Worm (Caenorhabditis elegans): ENCODE results near the gene clec-55.

clec-55 gene

DNA sequence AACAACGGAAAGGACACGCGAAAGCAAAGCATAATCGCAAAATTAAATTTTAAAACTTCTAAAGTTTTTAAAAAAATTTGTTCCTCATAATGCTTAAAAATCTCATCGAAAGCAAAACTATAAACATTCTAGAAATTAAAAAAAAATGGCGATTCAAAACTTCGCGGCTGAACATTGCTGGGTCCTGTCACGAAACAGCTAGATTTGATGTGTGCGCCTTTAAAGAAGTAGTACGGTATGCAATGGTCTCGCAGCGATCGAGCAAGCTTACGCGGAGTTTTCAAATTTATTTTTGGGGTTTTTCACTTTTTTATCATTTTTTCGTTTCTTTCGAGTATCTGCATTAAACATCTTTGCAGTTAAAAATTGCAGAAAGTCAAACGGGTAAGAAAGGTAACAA lies 22.0 kb upstream of the clec-55 start, which contains the start of gene coh-3:
TSS of gene coh-3 (plus strand) at position 353 of the 400 bp plus-strand sequence.
- TF ChIP-seq F10B5.3 (tag; optimal IDR thresholded peaks at IDR 0.05) (no peak), snpc-1.2 (GFP tag; IDR thresholded peaks at IDR 0.05) (peak; percentile 75; the same call in 1 of the 2 replicates), F49E8.2 (tag; optimal IDR thresholded peaks at IDR 0.05; ENCODE audit: borderline replicate concordance) (peak; percentile 85), ceh-44 (GFP tag; IDR thresholded peaks at IDR 0.05) (no peak), arid-1 (GFP tag; conservative IDR thresholded peaks at IDR 0.05) (peak; percentile 51; the same call in 1 of the 2 replicates), hif-1 (tag; optimal IDR thresholded peaks at IDR 0.05) (no peak), lin-38 (GFP tag; IDR thresholded peaks at IDR 0.05) (peak; percentile 52), mxl-2 (GFP tag; conservative IDR thresholded peaks at IDR 0.05) (no peak), duxl-1 (tag; optimal IDR thresholded peaks at IDR 0.05; ENCODE audit: poor library complexity) (no peak), unc-130 (GFP tag; optimal IDR thresholded peaks at IDR 0.05) (peak; percentile 74), Y48G9A.11 (GFP tag; IDR thresholded peaks at IDR 0.05) (peak; percentile 62; the same call in 1 of the 2 replicates), mes-2 (tag; optimal IDR thresholded peaks at IDR 0.05; ENCODE audit: poor library complexity, severe bottlenecking) (peak; percentile 10)

DNA sequence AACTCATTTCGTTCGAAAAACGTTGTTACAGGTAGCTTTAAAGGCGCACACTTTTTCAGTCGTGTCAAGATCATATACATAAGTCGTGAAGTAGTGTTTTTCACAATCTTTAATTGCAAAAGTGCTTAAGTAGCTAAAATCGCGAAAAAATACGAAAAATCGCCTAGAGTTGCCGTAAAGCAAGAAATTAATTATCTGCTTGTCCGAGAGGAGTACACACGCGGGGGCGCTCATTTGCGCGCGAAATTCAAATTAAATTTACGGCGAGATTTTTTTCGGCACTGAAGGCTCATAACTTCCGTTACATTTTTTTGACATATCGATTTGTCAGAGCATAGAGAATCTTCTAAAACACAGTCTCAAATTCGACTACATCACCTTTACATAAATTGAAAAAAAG lies 19.0 kb upstream of the clec-55 start:
- TF ChIP-seq madf-9 (GFP tag; conservative IDR thresholded peaks at IDR 0.05) (no peak), nhr-76 (tag; optimal IDR thresholded peaks at IDR 0.05) (no peak), set-16 (GFP tag; IDR thresholded peaks at IDR 0.05) (no peak), nhr-237 (tag; optimal IDR thresholded peaks at IDR 0.05) (no peak), daf-16 (GFP tag; optimal IDR thresholded peaks at IDR 0.05) (no peak), daf-16 (tag; optimal IDR thresholded peaks at IDR 0.05) (no peak), dpl-1 (GFP tag; optimal IDR thresholded peaks at IDR 0.05) (no peak), ztf-11 (tag; optimal IDR thresholded peaks at IDR 0.05) (no peak), lin-15B (tag; optimal IDR thresholded peaks at IDR 0.05) (no peak), zip-11 (GFP tag; IDR thresholded peaks at IDR 0.05) (no peak), ces-1 (GFP tag; optimal IDR thresholded peaks at IDR 0.05) (no peak), lin-29 (GFP tag; IDR thresholded peaks at IDR 0.05) (no peak), nhr-28 (tag; optimal IDR thresholded peaks at IDR 0.05) (no peak), Y105C5A.15 (GFP tag; IDR thresholded peaks at IDR 0.05) (no peak), F37D6.2 (tag; optimal IDR thresholded peaks at IDR 0.05) (no peak), lir-3 (tag; optimal IDR thresholded peaks at IDR 0.05) (no peak)

DNA sequence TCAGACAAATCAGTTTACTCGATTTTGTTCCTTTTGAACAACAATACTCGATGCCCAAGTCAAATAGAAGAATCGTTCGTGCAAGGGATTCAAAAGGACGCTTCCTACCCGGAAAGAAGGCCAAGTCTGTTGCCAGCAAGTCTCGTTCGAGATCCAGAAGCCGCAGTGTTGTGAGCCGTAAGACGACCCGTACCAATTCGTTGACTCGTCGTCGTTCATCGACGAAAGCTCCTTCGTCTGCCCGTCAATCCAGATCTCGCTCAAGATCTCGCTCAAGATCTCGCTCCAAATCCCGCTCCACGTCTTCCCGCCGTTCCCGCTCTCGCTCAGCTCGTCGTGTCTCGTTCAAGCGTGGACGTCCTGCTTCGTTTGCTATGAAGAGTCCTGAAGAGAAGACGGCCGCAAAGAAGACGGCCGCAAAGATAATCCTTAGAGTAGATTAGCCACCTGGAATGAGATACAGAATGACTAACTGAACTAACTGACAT lies 18.4 kb upstream of the clec-55 start, which contains the start of gene F08H9.2:
TSS of gene F08H9.2 (plus strand) at position 51 of the 488 bp plus-strand sequence.
- TF ChIP-seq duxl-1 (tag; optimal IDR thresholded peaks at IDR 0.05; ENCODE audit: poor library complexity) (no peak), unc-62 (GFP tag; optimal IDR thresholded peaks at IDR 0.05 in 1 of 2) (peak in 1 of 2 experiments; percentile 56), unc-62 (tag; optimal IDR thresholded peaks at IDR 0.05) (no peak), set-16 (GFP tag; IDR thresholded peaks at IDR 0.05) (peak; percentile 72)

DNA sequence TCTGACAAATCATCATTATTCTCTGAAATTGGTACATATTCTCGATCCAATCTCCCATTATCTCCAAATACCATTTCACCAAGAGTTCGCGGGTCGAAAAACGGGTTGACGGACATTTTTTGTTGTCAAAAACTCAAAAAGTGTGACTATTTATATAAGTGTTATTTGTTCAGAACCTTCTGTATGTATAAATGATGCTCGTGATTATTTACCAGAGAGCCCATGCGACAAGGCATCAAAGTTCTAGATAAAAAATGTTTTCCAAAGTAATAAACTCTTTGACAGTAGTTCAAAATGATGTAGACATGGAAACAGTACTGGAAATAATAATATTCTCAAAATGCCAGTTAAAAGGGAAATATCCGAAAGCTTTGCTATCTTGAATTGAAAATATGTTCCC lies 16.4 kb upstream of the clec-55 start:
- TF ChIP-seq spr-3 (GFP tag; optimal IDR thresholded peaks at IDR 0.05) (no peak), daf-16 (GFP tag; optimal IDR thresholded peaks at IDR 0.05) (no peak), daf-16 (tag; optimal IDR thresholded peaks at IDR 0.05) (peak; percentile 58), aha-1 (tag) (peak; percentile 71)

DNA sequence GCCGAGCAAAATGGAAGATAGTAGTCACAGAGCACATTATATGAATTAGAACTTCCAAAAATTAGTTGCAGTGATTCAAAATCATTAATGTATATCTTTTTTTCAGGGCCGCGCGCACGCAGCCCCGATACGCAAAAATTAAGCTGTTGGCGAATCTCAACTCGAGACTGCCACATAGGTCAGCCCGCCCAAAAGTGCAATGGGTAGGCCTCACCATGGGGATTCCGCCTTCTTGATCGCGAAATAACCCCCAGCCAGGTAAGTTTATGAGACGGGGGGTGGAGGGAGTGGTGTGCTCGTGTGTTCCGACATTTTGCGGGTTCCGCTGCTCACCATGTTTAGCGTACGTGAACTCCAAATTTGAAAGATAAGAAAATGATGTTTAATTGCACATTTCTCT lies 16.0 kb upstream of the clec-55 start, which contains the start of gene F08H9.3:
TSS of gene F08H9.3 (minus strand) at position 252 of the 400 bp plus-strand sequence.
- TF ChIP-seq madf-5 (GFP tag; IDR thresholded peaks at IDR 0.05) = 0 out of 4 replicates have a peak, but pooled peaks of 1 of the 2 experiments have one; percentile 18
- TF ChIP-seq saeg-2 (GFP tag; IDR thresholded peaks at IDR 0.05) = 0 out of 2 replicates have a peak, but pooled peaks have one; percentile 13
- TF ChIP-seq daf-16 (GFP tag; optimal IDR thresholded peaks at IDR 0.05) = peak in 1 of 2 experiments; percentile 60
- TF ChIP-seq daf-16 (tag; optimal IDR thresholded peaks at IDR 0.05) = peak; percentile 50
- 0 out of 2 replicates have a peak, but pooled peaks have one; percentile 30 for TF ChIP-seq nhr-42 (GFP tag; IDR thresholded peaks at IDR 0.05)
- peak; percentile 67 for TF ChIP-seq Y48G9A.11 (GFP tag; IDR thresholded peaks at IDR 0.05)
- TF ChIP-seq nhr-48 (tag; optimal IDR thresholded peaks at IDR 0.05) = peak; percentile 46
- 0 out of 2 replicates have a peak, but pooled peaks have one; percentile 30 for TF ChIP-seq hmg-1.1 (GFP tag; IDR thresholded peaks at IDR 0.05)
- peak; percentile 73 for TF ChIP-seq snpc-1.2 (GFP tag; IDR thresholded peaks at IDR 0.05)
- 0 out of 2 replicates have a peak, but pooled peaks have one; percentile 20 for TF ChIP-seq dmd-9 (GFP tag; IDR thresholded peaks at IDR 0.05)
- TF ChIP-seq egl-43 (GFP tag; IDR thresholded peaks at IDR 0.05) = peak; percentile 76
- TF ChIP-seq mes-2 (tag; optimal IDR thresholded peaks at IDR 0.05; ENCODE audit: poor library complexity, severe bottlenecking) = peak; percentile 24
- peak; percentile 43 for TF ChIP-seq dmd-6 (GFP tag; IDR thresholded peaks at IDR 0.05)
- TF ChIP-seq nhr-41 (GFP tag; IDR thresholded peaks at IDR 0.05) = 0 out of 2 replicates have a peak, but pooled peaks have one; percentile 37
- peak; percentile 24 for TF ChIP-seq hlh-11 (tag; optimal IDR thresholded peaks at IDR 0.05)
- TF ChIP-seq snpc-4 (tag; optimal IDR thresholded peaks at IDR 0.05) = peak; percentile 69

Measured in whole organism, L4 larva.